1 worm cellular context compared by ENCODE assay signal in the genomic region with DNA sequence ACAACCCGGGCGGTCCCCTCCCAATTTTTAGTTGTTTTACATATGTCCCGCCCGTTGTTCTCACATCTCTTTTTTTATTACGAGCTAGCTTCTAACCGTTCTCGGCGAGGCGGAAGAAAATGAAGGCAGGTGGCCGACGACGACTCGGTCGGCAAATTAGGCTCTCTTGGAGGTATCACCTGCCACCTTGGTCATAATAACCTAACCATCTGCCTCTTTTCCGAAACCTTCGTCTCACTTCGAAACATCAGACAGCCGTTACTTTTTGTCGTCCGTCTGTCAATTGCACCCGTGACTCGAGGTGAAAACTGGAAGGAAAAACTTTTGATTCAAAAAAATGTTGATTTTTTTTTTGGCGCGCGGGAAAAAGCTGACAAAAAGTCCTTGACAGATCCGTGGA.
TF ChIP-seq lines count a peak whose summit lies in the region.

No protein-coding gene starts in this region.

TF ChIP-seq in whole organism, L1 larva, 84 proteins besides CTCF, POLR2A, EP300 and RAD21 (continued from another document):
- no peak for TF ChIP-seq nhr-77 (tag; optimal IDR thresholded peaks at IDR 0.05; lab: Kevin White, UChicago)
